Fruit fly (Drosophila melanogaster): ENCODE data around the gene Orco.

DNA sequence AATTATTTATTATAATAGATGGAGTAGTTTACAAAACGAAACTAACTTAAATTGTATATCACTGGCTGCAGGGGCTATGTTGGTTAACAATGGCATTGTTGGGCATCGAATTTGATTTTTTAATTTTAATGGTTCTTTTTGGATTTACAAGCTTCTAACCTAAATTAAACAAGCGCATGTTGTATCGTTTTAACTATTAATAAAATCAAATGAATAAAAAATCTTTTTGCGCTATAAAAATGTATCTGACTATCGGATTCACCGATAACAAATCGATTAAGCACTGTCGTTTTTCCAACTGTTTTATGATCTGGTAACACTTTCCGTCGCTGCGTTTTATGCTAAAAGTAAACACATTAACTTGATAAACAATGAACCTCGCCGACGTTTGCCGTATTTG, 37.5 kb downstream of the Orco start, which contains the start of the genes hd and CG14667:
- no peak for TF ChIP-seq Sp1 (GFP tag; optimal IDR thresholded peaks at IDR 0.05)
- no peak for TF ChIP-seq Rel (GFP tag; optimal IDR thresholded peaks at IDR 0.05)
- TF ChIP-seq Rel (tag; optimal IDR thresholded peaks at IDR 0.05), result no peak
- no peak for TF ChIP-seq woc (GFP tag; optimal IDR thresholded peaks at IDR 0.05)
- no peak for TF ChIP-seq CG32264 (GFP tag; optimal IDR thresholded peaks at IDR 0.05)
- no peak for TF ChIP-seq sv (GFP tag; optimal IDR thresholded peaks at IDR 0.05)
- TF ChIP-seq psq (GFP tag; optimal IDR thresholded peaks at IDR 0.05), result no peak
- TF ChIP-seq usp (GFP tag; optimal IDR thresholded peaks at IDR 0.05), result no peak
- TF ChIP-seq OdsH (GFP tag; optimal IDR thresholded peaks at IDR 0.05), result no peak
- no peak for TF ChIP-seq dl (GFP tag; optimal IDR thresholded peaks at IDR 0.05; ENCODE audit: insufficient read depth in 1 of 2, partially characterized antibody in 2 of 2)
- TF ChIP-seq br (GFP tag; optimal IDR thresholded peaks at IDR 0.05), result no peak
- TF ChIP-seq pan (optimal IDR thresholded peaks at IDR 0.05), result no peak
- TF ChIP-seq Dfd (GFP tag; optimal IDR thresholded peaks at IDR 0.05), result no peak
- TF ChIP-seq N (GFP tag; optimal IDR thresholded peaks at IDR 0.05), result no peak

Data from whole organism, wandering third instar larva.